Fruit fly (Drosophila melanogaster): Measurements from ENCODE around the gene Sfxn1-3.

dm6 chr3R:4397403-4398079 is 19.1 kb downstream of the Sfxn1-3 start, which contains the start of gene CG9855:
- TF ChIP-seq Sp1 (GFP tag; optimal IDR thresholded peaks at IDR 0.05) (no peak), Dif (GFP tag; optimal IDR thresholded peaks at IDR 0.05; ENCODE audit: partially characterized antibody) (no peak), psq (GFP tag; optimal IDR thresholded peaks at IDR 0.05) (no peak), N (GFP tag; optimal IDR thresholded peaks at IDR 0.05) (no peak), Myc (optimal IDR thresholded peaks at IDR 0.05) (no peak), lola (GFP tag; optimal IDR thresholded peaks at IDR 0.05) (no peak), sage (GFP tag; optimal IDR thresholded peaks at IDR 0.05) (no peak), HLH106 (tag; optimal IDR thresholded peaks at IDR 0.05) (no peak)
